Worm (Caenorhabditis elegans) whole organism, late embryonic: ENCODE data around the gene ugt-12.

ENCODE experiments used
- ama-1 ChIP-seq: fragments of 150-350 bp; optimal IDR thresholded peaks from 2 replicates; lab custom pipeline; 2014
- ceh-48 ChIP-seq: sonication (generic microtip); optimal IDR thresholded peaks from 2 replicates; lab custom pipeline; 2016; ENCODE audit warnings: missing genetic modification characterization, inconsistent platforms, missing compliant biosample characterization
- ceh-9 ChIP-seq: sonication (generic microtip); optimal IDR thresholded peaks from 2 replicates; lab custom pipeline; 2016; ENCODE audit warnings: mild to moderate bottlenecking, missing genetic modification characterization, inconsistent platforms, missing compliant biosample characterization
- nhr-11 ChIP-seq: fragments of 150-350 bp; optimal IDR thresholded peaks from 2 replicates; lab custom pipeline; 2014; ENCODE audit warnings: missing biosample characterization, missing genetic modification characterization

DNA sequence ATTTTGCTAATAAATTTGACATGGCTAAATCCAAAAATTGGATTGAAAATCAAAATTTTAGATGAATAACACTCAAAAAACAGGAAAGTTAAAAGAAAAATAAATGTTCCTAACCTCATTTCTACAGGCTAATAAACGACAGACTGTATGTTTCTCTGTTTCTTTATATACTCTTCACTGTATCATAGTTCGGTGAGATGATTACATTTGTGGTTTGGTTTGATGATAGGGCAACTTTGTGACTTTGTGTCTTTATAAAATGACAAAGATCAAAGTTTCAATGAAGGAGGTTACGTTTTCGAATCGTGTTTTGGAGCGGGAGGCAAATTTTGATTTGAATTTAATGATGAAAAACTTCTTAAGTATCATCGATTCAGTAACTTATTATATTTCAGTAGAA lies at the start of gene ugt-12:
- TF ChIP-seq ama-1 (lab: Kevin White, UChicago) (no peak), nhr-11 (tag; lab: Kevin White, UChicago) (no peak), ceh-9 (tag; lab: Kevin White, UChicago) (no peak), ceh-48 (tag; lab: Kevin White, UChicago) (no peak)
